Worm (Caenorhabditis elegans): ENCODE data around the gene F14D2.8.
A peak's percentile ranks its signal among the peaks of the same experiment; 100 is the strongest.

Gene F14D2.8

DNA sequence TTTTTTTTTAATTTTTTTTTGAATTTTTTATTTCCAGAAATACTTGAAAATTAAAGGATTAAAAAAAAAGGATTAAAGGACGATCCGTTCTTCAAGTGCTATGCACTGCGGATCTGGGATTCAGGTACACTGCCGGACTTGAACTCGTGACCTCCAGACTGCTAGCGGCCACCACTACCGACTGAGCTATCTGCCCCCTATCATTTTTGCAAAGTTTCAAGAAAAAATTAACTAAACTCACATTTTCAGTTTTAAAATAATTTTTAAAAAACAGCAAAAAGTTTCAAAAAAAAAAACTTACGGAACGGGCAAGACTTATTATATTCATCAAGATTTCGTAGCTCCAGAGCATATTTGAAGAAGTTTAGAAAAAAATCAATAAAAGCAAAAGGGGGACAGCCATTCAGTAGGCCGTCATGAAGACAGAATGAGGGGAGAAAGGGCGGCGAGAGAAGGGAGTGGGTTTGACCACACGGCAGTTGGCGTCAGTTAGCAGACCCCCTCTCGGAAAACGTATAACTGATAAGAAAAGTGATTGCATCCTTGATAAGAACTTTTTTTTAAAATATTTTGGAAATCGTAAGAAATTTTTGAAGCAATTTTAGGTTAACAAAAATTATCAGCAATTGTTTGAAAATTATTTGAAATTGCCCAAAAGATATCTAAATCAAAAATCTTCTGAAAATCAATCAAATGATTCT lies 38.6 kb downstream of the F14D2.8 start:
- TF ChIP-seq ztf-11 (tag; optimal IDR thresholded peaks at IDR 0.05), result no peak
- no peak for TF ChIP-seq nhr-19 (GFP tag; conservative IDR thresholded peaks at IDR 0.05)
- peak; percentile 16 for TF ChIP-seq rnt-1 (tag; optimal IDR thresholded peaks at IDR 0.05)
- peak; percentile 50 for TF ChIP-seq elt-2 (tag; optimal IDR thresholded peaks at IDR 0.05)
- TF ChIP-seq F16B12.6 (tag; optimal IDR thresholded peaks at IDR 0.05), result no peak
- TF ChIP-seq nhr-28 (tag; optimal IDR thresholded peaks at IDR 0.05), result no peak
- TF ChIP-seq mab-9 (GFP tag; IDR thresholded peaks at IDR 0.05), result no peak
- TF ChIP-seq isw-1 (GFP tag; IDR thresholded peaks at IDR 0.05), result no peak
- TF ChIP-seq nhr-85 (tag), result no peak
- TF ChIP-seq jun-1 (tag; optimal IDR thresholded peaks at IDR 0.05), result no peak
- TF ChIP-seq ets-5 (GFP tag; IDR thresholded peaks at IDR 0.05), result no peak
- TF ChIP-seq sptf-1 (tag; optimal IDR thresholded peaks at IDR 0.05), result no peak
- no peak for TF ChIP-seq nhr-11 (tag; optimal IDR thresholded peaks at IDR 0.05)

DNA sequence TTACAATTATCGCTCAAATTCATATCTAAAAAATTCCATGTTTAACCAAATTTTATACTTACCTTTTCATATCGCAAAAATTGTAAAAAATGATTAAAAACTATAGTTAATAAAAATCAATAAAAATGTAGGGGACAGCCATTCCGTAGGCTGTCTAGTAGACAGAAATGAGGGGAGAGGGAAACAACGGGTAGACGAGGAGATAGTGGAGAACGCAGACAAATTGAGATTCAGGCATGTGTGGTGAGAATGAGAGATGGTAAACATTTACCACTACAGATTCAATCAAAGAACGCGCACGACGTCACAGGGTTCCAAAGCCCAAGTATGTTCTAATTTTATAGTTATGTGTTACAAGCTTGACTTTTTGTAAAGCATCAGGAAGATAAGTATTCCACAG lies 46.1 kb downstream of the F14D2.8 start:
- TF ChIP-seq lsy-2 (tag; optimal IDR thresholded peaks at IDR 0.05) (peak in 1 of 2 experiments; percentile 23), ztf-4 (tag; optimal IDR thresholded peaks at IDR 0.05) (no peak), C34B4.2 (tag; optimal IDR thresholded peaks at IDR 0.05) (no peak), pax-3 (tag; optimal IDR thresholded peaks at IDR 0.05) (no peak), ets-5 (GFP tag; IDR thresholded peaks at IDR 0.05) (no peak), lin-14 (GFP tag; optimal IDR thresholded peaks at IDR 0.05) (peak; percentile 45), ceh-63 (GFP tag; optimal IDR thresholded peaks at IDR 0.05) (no peak), fkh-10 (GFP tag; optimal IDR thresholded peaks at IDR 0.05) (no peak), efl-3 (GFP tag; optimal IDR thresholded peaks at IDR 0.05) (no peak), snu-23 (GFP tag; optimal IDR thresholded peaks at IDR 0.05) (peak; percentile 33), unc-62 (GFP tag; optimal IDR thresholded peaks at IDR 0.05) (no peak), efl-1 (optimal IDR thresholded peaks at IDR 0.05) (peak; percentile 12 to 16), efl-1 (GFP tag; optimal IDR thresholded peaks at IDR 0.05 in 1 of 2) (peak in 1 of 2 experiments; percentile 14), elt-3 (tag; optimal IDR thresholded peaks at IDR 0.05) (peak in 1 of 6 experiments; percentile 4), nhr-19 (GFP tag; conservative IDR thresholded peaks at IDR 0.05) (peak; percentile 56), nhr-28 (tag; optimal IDR thresholded peaks at IDR 0.05) (no peak), unc-30 (tag; optimal IDR thresholded peaks at IDR 0.05) (no peak), nhr-85 (tag) (peak; percentile 75), nhr-47 (tag; optimal IDR thresholded peaks at IDR 0.05) (peak; percentile 16), nhr-71 (tag; optimal IDR thresholded peaks at IDR 0.05) (peak; percentile 10)

DNA sequence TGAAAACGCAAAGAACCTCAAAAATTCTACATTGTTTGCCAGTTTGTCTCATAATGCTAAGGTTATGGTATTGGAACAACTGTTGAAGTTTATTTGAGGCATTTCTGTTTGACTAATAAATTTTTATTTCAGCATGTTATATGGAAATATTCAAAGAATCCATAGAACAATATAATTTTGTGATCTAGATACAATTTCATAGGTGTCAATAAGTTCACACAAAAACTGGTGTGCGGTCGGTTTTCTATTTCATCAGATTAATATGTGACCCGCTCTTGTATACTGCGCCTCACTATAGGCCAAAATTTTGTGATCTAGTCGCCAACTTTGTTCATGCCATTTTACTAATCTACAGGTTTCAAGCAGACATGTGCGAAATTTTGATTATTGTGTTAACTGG lies 50.2 kb downstream of the F14D2.8 start, which contains the start of gene btb-22:
TSS of gene btb-22 (plus strand) at position 301 of the 400 bp plus-strand sequence.
- no peak for TF ChIP-seq nhr-76 (tag; optimal IDR thresholded peaks at IDR 0.05)
- no peak for TF ChIP-seq efl-1 (optimal IDR thresholded peaks at IDR 0.05)
- TF ChIP-seq efl-1 (GFP tag; optimal IDR thresholded peaks at IDR 0.05 in 1 of 2), result peak in 1 of 2 experiments; percentile 66
- TF ChIP-seq ceh-82 (tag; optimal IDR thresholded peaks at IDR 0.05), result no peak
- TF ChIP-seq skn-1 (tag; optimal IDR thresholded peaks at IDR 0.05), result no peak
- TF ChIP-seq nhr-12 (tag; optimal IDR thresholded peaks at IDR 0.05), result no peak
- no peak for TF ChIP-seq lin-35 (GFP tag; optimal IDR thresholded peaks at IDR 0.05)
- TF ChIP-seq unc-98 (GFP tag; IDR thresholded peaks at IDR 0.05), result no peak
- no peak for TF ChIP-seq nhr-237 (tag; optimal IDR thresholded peaks at IDR 0.05)
- TF ChIP-seq snu-23 (GFP tag; optimal IDR thresholded peaks at IDR 0.05), result no peak

DNA sequence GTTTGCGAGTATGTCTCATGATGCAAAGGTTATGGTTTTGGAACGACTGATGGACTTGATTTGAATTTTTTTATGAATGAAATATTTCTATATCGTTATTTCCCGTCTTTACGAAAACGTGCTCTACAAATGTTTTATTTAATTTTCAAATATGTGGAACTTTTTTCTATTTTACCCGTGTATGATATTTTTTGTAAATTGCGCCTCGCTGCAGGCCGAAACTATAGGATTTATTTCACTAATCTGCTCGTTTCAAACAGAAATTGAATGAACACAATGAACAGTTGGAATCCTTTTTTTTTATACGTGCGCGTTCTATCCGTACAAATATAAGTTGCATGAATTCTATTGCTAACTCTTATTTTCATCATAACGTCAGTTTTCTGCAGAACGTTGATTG lies 51.8 kb downstream of the F14D2.8 start, which contains the start of gene btb-18:
TSS of gene btb-18 (plus strand) at position 301 of the 400 bp plus-strand sequence.
- TF ChIP-seq egl-27 (tag; optimal IDR thresholded peaks at IDR 0.05) (no peak), lin-39 (tag; optimal IDR thresholded peaks at IDR 0.05) (no peak), mab-9 (GFP tag; IDR thresholded peaks at IDR 0.05) (no peak), blmp-1 (tag; optimal IDR thresholded peaks at IDR 0.05) (no peak), ceh-63 (GFP tag; optimal IDR thresholded peaks at IDR 0.05) (no peak), efl-3 (GFP tag; optimal IDR thresholded peaks at IDR 0.05) (no peak), ceh-90 (tag; optimal IDR thresholded peaks at IDR 0.05) (no peak), tbx-2 (tag; optimal IDR thresholded peaks at IDR 0.05) (no peak), skn-1 (tag; optimal IDR thresholded peaks at IDR 0.05) (no peak), ces-1 (GFP tag; optimal IDR thresholded peaks at IDR 0.05) (no peak), C04F5.9 (tag; optimal IDR thresholded peaks at IDR 0.05) (no peak), lsy-2 (tag; optimal IDR thresholded peaks at IDR 0.05) (no peak), elt-2 (tag; optimal IDR thresholded peaks at IDR 0.05) (no peak), nhr-76 (tag; optimal IDR thresholded peaks at IDR 0.05) (no peak), Y116A8C.19 (tag; optimal IDR thresholded peaks at IDR 0.05; ENCODE audit: borderline replicate concordance) (no peak)
